Worm (Caenorhabditis elegans) whole organism, late embryonic: Measurements from ENCODE around the gene F44D12.6.

Experiments
- K02D7.2 ChIP-seq: sonication (generic microtip); optimal IDR thresholded peaks from 2 replicates; lab custom pipeline; 2017; ENCODE audit warnings: mild to moderate bottlenecking, missing genetic modification characterization, missing compliant biosample characterization
- T23F11.4 ChIP-seq: fragments of 200-800 bp; sonication (Bioruptor generic); optimal IDR thresholded peaks from 2 replicates; lab custom pipeline; 2018; ENCODE audit warnings: mild to moderate bottlenecking, missing genetic modification characterization, missing compliant biosample characterization
- Y22D7AL.16 ChIP-seq: sonication (generic microtip); optimal IDR thresholded peaks from 2 replicates; lab custom pipeline; 2016; ENCODE audit warnings: missing genetic modification characterization, missing compliant biosample characterization
- ama-1 ChIP-seq: fragments of 150-350 bp; optimal IDR thresholded peaks from 2 replicates; lab custom pipeline; 2014
- ceh-18 ChIP-seq: sonication (generic microtip); optimal IDR thresholded peaks from 2 replicates; lab custom pipeline; 2016; ENCODE audit warnings: missing genetic modification characterization, missing compliant biosample characterization
- ceh-2 ChIP-seq: sonication (generic microtip); optimal IDR thresholded peaks from 2 replicates; lab custom pipeline; 2016; ENCODE audit warnings: missing genotype, missing genetic modification characterization, missing compliant biosample characterization
- ceh-24 ChIP-seq: sonication (generic microtip); optimal IDR thresholded peaks from 2 replicates; lab custom pipeline; 2016; ENCODE audit warnings: mild to moderate bottlenecking, missing genetic modification characterization, missing compliant biosample characterization
- ceh-31 ChIP-seq: sonication (generic microtip); optimal IDR thresholded peaks from 2 replicates; lab custom pipeline; 2016; ENCODE audit warnings: missing genetic modification characterization, missing compliant biosample characterization
- ceh-34 ChIP-seq: sonication (generic microtip); optimal IDR thresholded peaks from 2 replicates; lab custom pipeline; 2016; ENCODE audit warnings: mild to moderate bottlenecking, missing genetic modification characterization, missing compliant biosample characterization
- ceh-45 ChIP-seq: fragments of 200-800 bp; sonication (Bioruptor generic); IDR thresholded peaks from 2 replicates; pipeline ENCODE4 v1.3.6; 2022; ENCODE audit warnings: missing genetic modification reagents, missing genetic modification characterization, missing compliant biosample characterization
- ceh-48 ChIP-seq: sonication (generic microtip); optimal IDR thresholded peaks from 2 replicates; lab custom pipeline; 2016; ENCODE audit warnings: missing genetic modification characterization, inconsistent platforms, missing compliant biosample characterization
- che-1 ChIP-seq: sonication (generic microtip); optimal IDR thresholded peaks from 2 replicates; lab custom pipeline; 2016; ENCODE audit warnings: mild to moderate bottlenecking, missing genetic modification characterization, missing compliant biosample characterization
- dve-1 ChIP-seq: sonication (generic microtip); optimal IDR thresholded peaks from 2 replicates; lab custom pipeline; 2017; ENCODE audit warnings: antibody characterized with exemption, mild to moderate bottlenecking, missing genetic modification characterization, missing compliant biosample characterization
- elt-2 ChIP-seq: sonication (generic microtip); optimal IDR thresholded peaks from 2 replicates; lab custom pipeline; 2016; ENCODE audit warnings: missing genetic modification reagents, missing genetic modification characterization, missing compliant biosample characterization
- ets-4 ChIP-seq: sonication (generic microtip); optimal IDR thresholded peaks from 2 replicates; lab custom pipeline; 2016; ENCODE audit warnings: missing genetic modification characterization, missing compliant biosample characterization
- fax-1 ChIP-seq: sonication (generic microtip); optimal IDR thresholded peaks from 2 replicates; lab custom pipeline; 2016; ENCODE audit warnings: missing genotype, missing genetic modification characterization, missing compliant biosample characterization
- fkh-10 ChIP-seq: fragments of 150-350 bp; optimal IDR thresholded peaks from 2 replicates; lab custom pipeline; 2014; ENCODE audit warnings: missing biosample characterization, missing genetic modification reagents, missing genetic modification characterization
- fkh-6 ChIP-seq: sonication (generic microtip); optimal IDR thresholded peaks from 2 replicates; lab custom pipeline; 2016; ENCODE audit warnings: missing genetic modification characterization, missing compliant biosample characterization
- gmeb-2 ChIP-seq: sonication (generic microtip); optimal IDR thresholded peaks from 2 replicates; lab custom pipeline; 2016; ENCODE audit warnings: missing genetic modification characterization, inconsistent platforms, missing compliant biosample characterization
- hlh-13 ChIP-seq: fragments of 200-800 bp; sonication (Bioruptor generic); optimal IDR thresholded peaks from 2 replicates; lab custom pipeline; 2018; ENCODE audit warnings: mild to moderate bottlenecking, missing genetic modification characterization, missing compliant biosample characterization
- hlh-15 ChIP-seq: sonication (generic microtip); optimal IDR thresholded peaks from 2 replicates; lab custom pipeline; 2016; ENCODE audit warnings: missing genetic modification characterization, missing compliant biosample characterization
- hlh-8 ChIP-seq: sonication (generic microtip); optimal IDR thresholded peaks from 2 replicates; lab custom pipeline; 2016; ENCODE audit warnings: missing genotype, missing genetic modification characterization, missing compliant biosample characterization
- nfya-1 ChIP-seq: sonication (generic microtip); optimal IDR thresholded peaks from 2 replicates; lab custom pipeline; 2017; ENCODE audit warnings: missing genetic modification characterization, mild to moderate bottlenecking, missing compliant biosample characterization, antibody characterized with exemption, moderate library complexity
- npax-4 ChIP-seq: sonication (generic microtip); optimal IDR thresholded peaks from 2 replicates; lab custom pipeline; 2016; ENCODE audit warnings: missing genetic modification characterization, missing compliant biosample characterization
- pag-3 ChIP-seq: sonication (generic microtip); optimal IDR thresholded peaks from 2 replicates; lab custom pipeline; 2016; ENCODE audit warnings: missing compliant biosample characterization, missing genetic modification characterization, borderline replicate concordance
- pat-9 ChIP-seq: fragments of 200-800 bp; sonication (Bioruptor generic); optimal IDR thresholded peaks from 2 replicates; lab custom pipeline; 2018; ENCODE audit warnings: mild to moderate bottlenecking, missing genetic modification characterization, moderate library complexity, missing compliant biosample characterization
- pha-2 ChIP-seq: sonication (generic microtip); optimal IDR thresholded peaks from 2 replicates; lab custom pipeline; 2017; ENCODE audit warnings: mild to moderate bottlenecking, missing genetic modification characterization, missing compliant biosample characterization
- pha-4 ChIP-seq: fragments of 150-350 bp; optimal IDR thresholded peaks from 2 replicates; lab custom pipeline; 2018; ENCODE audit warnings: missing biosample characterization, missing genetic modification reagents, missing genetic modification characterization
- pqm-1 ChIP-seq: sonication (generic microtip); optimal IDR thresholded peaks from 2 replicates; lab custom pipeline; 2016; ENCODE audit warnings: missing genetic modification characterization, missing compliant biosample characterization
- pros-1 ChIP-seq: fragments of 150-350 bp; optimal IDR thresholded peaks from 2 replicates; lab custom pipeline; 2014; ENCODE audit warnings: missing biosample characterization, missing genetic modification reagents, missing genetic modification characterization
- sdc-2 ChIP-seq: sonication (generic microtip); optimal IDR thresholded peaks from 2 replicates; lab custom pipeline; 2016; ENCODE audit warnings: missing genotype, missing genetic modification characterization, missing compliant biosample characterization
- sox-2 ChIP-seq: fragments of 200-800 bp; sonication (Bioruptor generic); IDR thresholded peaks from 2 replicates; pipeline ENCODE4 v1.3.6; 2022; ENCODE audit warnings: missing genetic modification reagents, missing genetic modification characterization, missing compliant biosample characterization
- syd-9 ChIP-seq: sonication (generic microtip); optimal IDR thresholded peaks from 2 replicates; lab custom pipeline; 2016; ENCODE audit warnings: mild to moderate bottlenecking, missing genetic modification characterization, moderate library complexity, missing compliant biosample characterization
- tbx-2 ChIP-seq: sonication (generic microtip); optimal IDR thresholded peaks from 2 replicates; lab custom pipeline; 2016; ENCODE audit warnings: missing genetic modification characterization, missing compliant biosample characterization
- tbx-7 ChIP-seq: sonication (generic microtip); optimal IDR thresholded peaks from 2 replicates; lab custom pipeline; 2016; ENCODE audit warnings: missing genotype, missing genetic modification characterization, missing compliant biosample characterization
- unc-42 ChIP-seq: sonication (generic microtip); optimal IDR thresholded peaks from 2 replicates; lab custom pipeline; 2016; ENCODE audit warnings: missing genotype, missing genetic modification characterization, missing compliant biosample characterization
- unc-55 ChIP-seq: sonication (generic microtip); optimal IDR thresholded peaks from 2 replicates; lab custom pipeline; 2017; ENCODE audit warnings: missing biosample characterization, missing genetic modification reagents, missing genetic modification characterization
- zip-5 ChIP-seq: sonication (generic microtip); optimal IDR thresholded peaks from 2 replicates; lab custom pipeline; 2016; ENCODE audit warnings: missing genetic modification characterization, missing compliant biosample characterization
- ztf-16 ChIP-seq: sonication (generic microtip); optimal IDR thresholded peaks from 2 replicates; lab custom pipeline; 2017; ENCODE audit warnings: missing genetic modification characterization, missing compliant biosample characterization

Gene F44D12.6

ce11 chrIV:10053550-10053949 lies 20.4 kb downstream of the F44D12.6 start, which contains the start of gene srv-12:
Gene srv-12 (minus strand): TSS chrIV:10053650.
- TF ChIP-seq ets-4 (tag; lab: Kevin White, UChicago) (no peak), tbx-7 (tag; lab: Kevin White, UChicago) (no peak), fkh-6 (tag; lab: Kevin White, UChicago) (no peak), hlh-15 (tag; lab: Kevin White, UChicago) (no peak), unc-55 (GFP tag; lab: Kevin White, UChicago) (no peak), zip-5 (tag; lab: Kevin White, UChicago) (no peak), syd-9 (no peak), nfya-1 (no peak)
- TF ChIP-seq, all 69 proteins: peak for 0

ce11 chrIV:10056138-10056537 lies 23.0 kb downstream of the F44D12.6 start, which contains the start of gene T04B2.7:
Gene T04B2.7 (minus strand): TSS chrIV:10056238.
- TF ChIP-seq ets-4 (tag; lab: Kevin White, UChicago) (no peak), pha-2 (no peak), ztf-16 (tag; lab: Kevin White, UChicago) (no peak), Y22D7AL.16 (tag; lab: Kevin White, UChicago) (no peak), zip-5 (tag; lab: Kevin White, UChicago) (no peak), pag-3 (tag; lab: Kevin White, UChicago) (no peak), ceh-24 (tag; lab: Kevin White, UChicago) (no peak), tbx-2 (tag; lab: Kevin White, UChicago) (no peak), gmeb-2 (no peak), ceh-45 (no peak), ceh-18 (tag; lab: Kevin White, UChicago) (no peak), fkh-10 (GFP tag; lab: Kevin White, UChicago) (no peak), ceh-34 (tag; lab: Kevin White, UChicago) (no peak), unc-42 (tag; lab: Kevin White, UChicago) (no peak), pha-4 (no peak), tbx-7 (tag; lab: Kevin White, UChicago) (no peak), hlh-8 (tag; lab: Kevin White, UChicago) (no peak), dve-1 (tag; lab: Kevin White, UChicago) (no peak), hlh-15 (tag; lab: Kevin White, UChicago) (no peak)

DNA sequence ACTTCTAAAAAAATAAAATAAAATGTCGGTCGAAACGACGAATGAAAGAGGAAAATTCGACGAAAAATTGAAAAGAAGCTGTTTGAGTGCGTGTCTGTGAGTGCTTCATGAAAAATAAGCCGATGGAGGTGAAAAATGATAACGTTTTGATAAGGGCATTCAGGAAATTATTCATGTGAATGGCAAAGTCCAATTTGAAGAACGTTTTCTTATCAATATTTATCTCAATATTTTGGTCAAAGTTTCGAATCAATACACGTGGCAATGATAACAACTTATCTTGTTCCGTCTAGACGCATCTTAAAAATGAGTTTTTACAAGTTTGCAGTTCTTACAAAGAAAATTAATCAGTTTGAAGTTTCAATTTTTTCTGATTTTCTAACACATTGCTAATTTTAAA lies 26.0 kb downstream of the F44D12.6 start:
- peak; percentile 91 for TF ChIP-seq elt-2 (tag; lab: Kevin White, UChicago)
- TF ChIP-seq ceh-2 (tag; lab: Kevin White, UChicago) = no peak

DNA sequence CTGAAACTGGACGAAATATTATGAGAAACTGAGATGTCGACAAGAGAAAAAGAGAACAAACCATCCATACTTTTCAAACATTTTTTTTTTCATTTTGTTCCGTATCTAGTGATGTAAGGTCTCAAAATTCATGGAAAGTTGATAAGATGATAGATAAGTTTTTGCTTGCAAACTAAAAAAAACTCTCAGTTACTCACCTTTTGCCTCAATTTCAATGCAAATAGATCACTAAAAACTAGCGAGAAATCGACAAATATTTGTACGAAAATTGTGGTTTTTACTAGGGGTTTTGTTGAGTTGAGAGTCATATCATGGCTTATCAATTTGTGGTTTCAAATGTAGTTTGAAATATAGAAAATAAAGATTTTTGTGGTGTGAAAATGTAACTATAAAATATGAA lies 27.6 kb downstream of the F44D12.6 start:
- no peak for TF ChIP-seq pat-9
- TF ChIP-seq sdc-2 (tag; lab: Kevin White, UChicago) = no peak
- TF ChIP-seq hlh-13 = no peak
- TF ChIP-seq zip-5 (tag; lab: Kevin White, UChicago) = no peak
- TF ChIP-seq ztf-16 (tag; lab: Kevin White, UChicago) = no peak
- TF ChIP-seq, all 69 proteins: peak for 0

DNA sequence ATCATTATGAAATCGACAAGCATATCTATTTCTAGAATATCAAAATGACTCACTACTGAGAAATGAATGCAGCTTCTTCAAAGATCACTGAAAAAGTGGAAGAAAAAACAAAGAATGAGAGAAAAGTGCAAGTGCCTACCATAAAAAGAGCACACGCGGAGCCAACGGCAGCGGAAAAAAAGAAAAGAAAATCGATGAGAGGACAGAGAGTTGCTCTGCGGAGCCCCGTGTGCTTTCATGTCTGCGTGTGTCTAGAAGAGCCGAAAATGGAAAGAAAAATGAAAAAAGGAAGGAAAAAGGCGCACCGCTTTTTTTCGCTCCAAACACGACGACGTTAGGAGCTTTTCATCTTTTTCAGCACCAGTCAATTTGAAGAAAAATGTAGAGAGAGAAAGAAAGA lies 29.6 kb downstream of the F44D12.6 start, which contains the start of gene ipla-7:
Gene ipla-7 (minus strand): TSS at position 122 of the 400 bp plus-strand sequence.
- TF ChIP-seq unc-42 (tag; lab: Kevin White, UChicago) = peak; percentile 37
- TF ChIP-seq syd-9 = no peak
- TF ChIP-seq ceh-48 = peak; percentile 54
- TF ChIP-seq pha-2 = no peak
- TF ChIP-seq fax-1 (tag; lab: Kevin White, UChicago) = peak; percentile 9
- no peak for TF ChIP-seq fkh-10 (GFP tag; lab: Kevin White, UChicago)
- TF ChIP-seq, all 69 proteins: peak for 3

DNA sequence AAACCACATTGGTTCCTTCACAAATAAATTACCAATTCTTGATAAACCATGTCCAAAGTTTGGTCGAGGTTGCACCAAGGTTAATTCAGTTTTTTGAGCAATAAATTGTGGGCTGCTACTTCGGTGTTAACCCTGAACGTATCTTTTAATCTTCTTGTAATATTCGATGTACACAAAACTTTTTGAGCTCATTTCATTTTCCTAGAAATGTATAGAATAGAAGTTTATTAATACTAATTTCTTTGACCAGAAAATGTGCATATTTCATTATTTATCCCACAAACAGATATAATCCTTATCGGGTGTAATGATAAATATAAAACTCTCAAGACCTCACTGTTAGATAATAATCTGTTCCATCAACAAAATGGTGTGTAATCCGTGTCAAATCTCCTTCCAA lies 30.8 kb downstream of the F44D12.6 start:
- TF ChIP-seq T23F11.4 (no peak), ceh-31 (tag; lab: Kevin White, UChicago) (no peak), ama-1 (lab: Kevin White, UChicago) (no peak), hlh-13 (no peak), npax-4 (tag; lab: Kevin White, UChicago) (no peak), pqm-1 (no peak), pros-1 (tag; lab: Kevin White, UChicago) (no peak), ceh-18 (tag; lab: Kevin White, UChicago) (no peak), ceh-34 (tag; lab: Kevin White, UChicago) (no peak), sox-2 (GFP tag; lab: Robert Waterston, UW) (no peak), K02D7.2 (no peak), che-1 (tag; lab: Kevin White, UChicago) (no peak)
